Worm (Caenorhabditis elegans): Measurements from ENCODE around the gene Y39A1A.3.

Gene Y39A1A.3

DNA sequence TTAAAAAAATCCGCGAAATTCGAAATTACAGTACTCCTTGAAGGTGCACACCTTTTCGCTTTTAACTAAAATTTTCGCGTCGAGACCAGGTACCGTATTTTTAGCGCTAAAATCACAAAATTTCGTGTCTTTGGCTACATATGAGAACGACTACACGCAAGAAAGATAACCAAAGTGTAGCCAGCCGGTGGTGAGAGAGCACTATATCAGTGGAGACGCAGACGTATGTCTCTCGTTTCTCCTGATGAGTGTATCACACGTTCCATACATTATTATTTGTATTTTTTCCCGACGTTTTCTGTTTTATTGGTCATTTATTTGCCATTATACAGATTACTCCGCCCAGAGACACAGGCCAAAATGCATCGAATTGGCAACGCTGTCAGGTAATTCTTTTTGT, 30.4 kb downstream of the Y39A1A.3 start, which contains the start of gene acdh-11 (continued):
- no peak for TF ChIP-seq lin-15B (tag; optimal IDR thresholded peaks at IDR 0.05)
- no peak for TF ChIP-seq rnt-1 (tag; optimal IDR thresholded peaks at IDR 0.05)
- no peak for TF ChIP-seq egl-27 (tag; optimal IDR thresholded peaks at IDR 0.05)
- TF ChIP-seq nhr-76 (tag; optimal IDR thresholded peaks at IDR 0.05), result no peak
- TF ChIP-seq sptf-1 (tag; optimal IDR thresholded peaks at IDR 0.05), result no peak
- no peak for TF ChIP-seq nhr-19 (GFP tag; conservative IDR thresholded peaks at IDR 0.05)
- TF ChIP-seq nhr-71 (tag; optimal IDR thresholded peaks at IDR 0.05), result no peak

DNA sequence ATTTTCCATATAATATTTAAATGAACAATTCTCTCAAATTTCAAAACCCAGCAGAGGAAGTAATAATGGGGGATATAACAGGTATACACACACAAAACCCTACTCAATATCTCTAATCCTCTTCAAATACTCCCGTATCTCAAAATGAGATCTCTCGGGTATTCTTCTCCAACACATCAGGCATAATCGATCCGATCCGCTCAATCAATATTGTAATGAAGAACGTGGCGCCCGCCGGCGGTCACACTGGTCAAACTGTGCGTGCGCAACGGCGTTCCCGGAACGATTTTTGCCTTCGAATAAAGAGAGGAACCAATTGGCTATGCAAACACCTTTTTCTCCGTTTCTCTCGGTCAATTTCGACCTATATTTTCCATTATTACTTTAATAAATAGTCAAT, 33.7 kb downstream of the Y39A1A.3 start:
- TF ChIP-seq elt-3 (tag; optimal IDR thresholded peaks at IDR 0.05) (no peak), dpl-1 (GFP tag; optimal IDR thresholded peaks at IDR 0.05) (no peak), nhr-90 (tag; optimal IDR thresholded peaks at IDR 0.05; ENCODE audit: poor library complexity) (no peak), nhr-11 (tag; optimal IDR thresholded peaks at IDR 0.05) (no peak), lin-35 (GFP tag; optimal IDR thresholded peaks at IDR 0.05) (no peak), lin-39 (tag; optimal IDR thresholded peaks at IDR 0.05) (no peak), nhr-20 (tag; optimal IDR thresholded peaks at IDR 0.05) (no peak), unc-98 (GFP tag; IDR thresholded peaks at IDR 0.05) (no peak), nhr-85 (tag) (peak; percentile 46), nhr-28 (tag; optimal IDR thresholded peaks at IDR 0.05) (no peak), ceh-82 (tag; optimal IDR thresholded peaks at IDR 0.05) (no peak), lin-15B (tag; optimal IDR thresholded peaks at IDR 0.05) (no peak), ces-1 (GFP tag; optimal IDR thresholded peaks at IDR 0.05) (no peak), fkh-8 (tag; optimal IDR thresholded peaks at IDR 0.05) (no peak), blmp-1 (tag; optimal IDR thresholded peaks at IDR 0.05) (peak; percentile 13), snu-23 (GFP tag; optimal IDR thresholded peaks at IDR 0.05) (peak; percentile 35), lin-14 (GFP tag; optimal IDR thresholded peaks at IDR 0.05) (peak; percentile 38)

ce11 chrIII:10561904-10562303, 34.4 kb downstream of the Y39A1A.3 start, which contains the start of gene Y45F3A.1:
Gene Y45F3A.1, minus strand, starts transcription at chrIII:10561915.
- TF ChIP-seq mab-9 (GFP tag; IDR thresholded peaks at IDR 0.05) (no peak), unc-86 (tag; optimal IDR thresholded peaks at IDR 0.05) (no peak), nhr-237 (tag; optimal IDR thresholded peaks at IDR 0.05) (no peak), isw-1 (GFP tag; IDR thresholded peaks at IDR 0.05) (no peak), nhr-12 (tag; optimal IDR thresholded peaks at IDR 0.05) (no peak), tbx-2 (tag; optimal IDR thresholded peaks at IDR 0.05) (no peak), nhr-11 (tag; optimal IDR thresholded peaks at IDR 0.05) (no peak), tlp-1 (tag; optimal IDR thresholded peaks at IDR 0.05) (no peak), ets-5 (GFP tag; IDR thresholded peaks at IDR 0.05) (no peak), lsy-2 (tag; optimal IDR thresholded peaks at IDR 0.05) (no peak), nhr-71 (tag; optimal IDR thresholded peaks at IDR 0.05) (no peak), nhr-76 (tag; optimal IDR thresholded peaks at IDR 0.05) (no peak), unc-62 (GFP tag; optimal IDR thresholded peaks at IDR 0.05) (no peak), egl-13 (tag; optimal IDR thresholded peaks at IDR 0.05) (no peak), efl-3 (GFP tag; optimal IDR thresholded peaks at IDR 0.05) (no peak), nhr-77 (tag; optimal IDR thresholded peaks at IDR 0.05) (no peak), F16B12.6 (tag; optimal IDR thresholded peaks at IDR 0.05) (no peak), nhr-47 (tag; optimal IDR thresholded peaks at IDR 0.05) (no peak), skn-1 (tag; optimal IDR thresholded peaks at IDR 0.05) (no peak), nhr-19 (GFP tag; conservative IDR thresholded peaks at IDR 0.05) (no peak)

ce11 chrIII:10560296-10560695, 36.0 kb downstream of the Y39A1A.3 start, which contains the start of gene rab-30:
Gene rab-30, plus strand, starts transcription at chrIII:10560596.
- TF ChIP-seq fkh-10 (GFP tag; optimal IDR thresholded peaks at IDR 0.05) (no peak), ceh-82 (tag; optimal IDR thresholded peaks at IDR 0.05) (no peak), sox-4 (tag; optimal IDR thresholded peaks at IDR 0.05) (no peak), snpc-4 (tag; optimal IDR thresholded peaks at IDR 0.05) (no peak), nhr-71 (tag; optimal IDR thresholded peaks at IDR 0.05) (no peak), xbp-1 (tag; optimal IDR thresholded peaks at IDR 0.05) (no peak), unc-130 (tag; optimal IDR thresholded peaks at IDR 0.05) (no peak), irx-1 (tag; optimal IDR thresholded peaks at IDR 0.05) (no peak), elt-3 (tag; optimal IDR thresholded peaks at IDR 0.05) (no peak), mef-2 (tag; optimal IDR thresholded peaks at IDR 0.05) (no peak), egl-13 (tag; optimal IDR thresholded peaks at IDR 0.05) (no peak), zip-4 (GFP tag; optimal IDR thresholded peaks at IDR 0.05) (no peak), nhr-12 (tag; optimal IDR thresholded peaks at IDR 0.05) (no peak), pax-3 (tag; optimal IDR thresholded peaks at IDR 0.05) (no peak), ceh-63 (GFP tag; optimal IDR thresholded peaks at IDR 0.05) (no peak), alr-1 (tag; optimal IDR thresholded peaks at IDR 0.05; ENCODE audit: borderline replicate concordance) (no peak), nhr-77 (tag; optimal IDR thresholded peaks at IDR 0.05) (no peak), nhr-20 (tag; optimal IDR thresholded peaks at IDR 0.05) (no peak)

All from whole organism, L1 larva.